Fruit fly (Drosophila melanogaster) S2 (cell line): ENCODE results near the gene vilya.

Experiments used
- CG8478 ChIP-seq: fragments of >200 bp; optimal IDR thresholded peaks from 2 replicates; lab custom pipeline; 2018
- CTCF ChIP-seq, 2 experiments: fragments of >200 bp; optimal IDR thresholded peaks; 2 replicates each; lab custom pipeline; 2018

DNA sequence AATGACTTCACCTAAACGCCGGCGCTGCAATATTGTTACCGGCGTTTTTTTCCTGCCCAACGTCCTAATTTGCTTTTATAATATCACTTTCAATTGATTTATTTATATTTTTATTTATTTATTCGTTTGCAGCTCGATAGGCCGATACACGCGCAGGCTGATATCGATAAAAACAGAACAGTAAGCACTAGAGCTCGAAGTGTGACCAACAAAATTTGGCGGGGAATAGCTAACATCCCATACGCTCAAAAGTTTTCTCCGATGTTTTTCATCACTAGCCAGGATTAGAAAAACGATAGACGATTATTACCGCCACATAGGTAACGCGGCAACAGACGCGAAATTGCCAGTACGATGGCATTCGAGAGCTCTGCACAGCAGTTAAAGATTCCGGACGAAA is 12.7 kb upstream of the vilya start, which contains the start of the genes CG2685 and CG2694:
- no peak for TF ChIP-seq CG8478
- TF ChIP-seq CTCF (optimal IDR thresholded peaks at IDR 0.05; lab: Kevin White, UChicago): no peak
